Fruit fly (Drosophila melanogaster) whole organism, prepupa: Measurements from ENCODE around the gene CG3123.
A peak's percentile ranks its signal among the peaks of the same experiment; 100 is the strongest.

Experiments used
- Blimp-1 ChIP-seq: fragments of 200-800 bp; sonication (Bioruptor generic); optimal IDR thresholded peaks from 3 replicates; lab custom pipeline; 2017; ENCODE audit warnings: missing biosample characterization, missing genetic modification characterization, mild to moderate bottlenecking, moderate library complexity, missing genetic modification reagents
- CG10669 ChIP-seq: fragments of 200-800 bp; sonication (Bioruptor generic); optimal IDR thresholded peaks from 3 replicates; lab custom pipeline; 2018; ENCODE audit warnings: missing biosample characterization, mild to moderate bottlenecking, missing genetic modification characterization, moderate library complexity
- CG11294 ChIP-seq: fragments of 200-800 bp; sonication (Bioruptor generic); IDR thresholded peaks from 2 replicates; pipeline ENCODE4 v1.3.6; 2022; ENCODE audit warnings: missing biosample characterization, missing genetic modification characterization
- CG11762 ChIP-seq: fragments of 200-800 bp; sonication (Bioruptor generic); optimal IDR thresholded peaks from 3 replicates; lab custom pipeline; 2016; ENCODE audit warnings: missing biosample characterization, missing genetic modification characterization; ENCODE audit not compliant: insufficient read depth
- CG11902 ChIP-seq: fragments of 200-800 bp; sonication (Bioruptor generic); optimal IDR thresholded peaks from 3 replicates; lab custom pipeline; 2016; ENCODE audit warnings: missing biosample characterization, missing genetic modification characterization
- CG15336 ChIP-seq: fragments of 200-800 bp; sonication (Bioruptor generic); IDR thresholded peaks from 2 replicates; pipeline ENCODE4 v1.3.6; 2022; ENCODE audit warnings: missing biosample characterization, missing genetic modification characterization
- CG1621 ChIP-seq: fragments of 200-800 bp; sonication (Bioruptor generic); optimal IDR thresholded peaks from 3 replicates; lab custom pipeline; 2018; ENCODE audit warnings: missing biosample characterization, mild to moderate bottlenecking, missing genetic modification characterization
- CG31627 ChIP-seq: fragments of 200-800 bp; sonication (Bioruptor generic); optimal IDR thresholded peaks from 3 replicates; lab custom pipeline; 2016; ENCODE audit warnings: missing biosample characterization, missing genetic modification characterization
- CG32006 ChIP-seq: fragments of 200-800 bp; sonication (Bioruptor generic); optimal IDR thresholded peaks from 3 replicates; lab custom pipeline; 2017; ENCODE audit warnings: missing biosample characterization, mild to moderate bottlenecking, missing genetic modification characterization
- CG3919 ChIP-seq: fragments of 200-800 bp; sonication (Bioruptor generic); optimal IDR thresholded peaks from 3 replicates; lab custom pipeline; 2016; ENCODE audit warnings: missing biosample characterization, missing genetic modification characterization
- CG4318 ChIP-seq: fragments of 200-800 bp; sonication (Bioruptor generic); optimal IDR thresholded peaks from 3 replicates; lab custom pipeline; 2017; ENCODE audit warnings: missing biosample characterization, mild to moderate bottlenecking, missing genetic modification characterization
- CG6163 ChIP-seq: fragments of 200-800 bp; sonication (Bioruptor generic); IDR thresholded peaks from 3 replicates; pipeline ENCODE4 v1.3.6; 2022; ENCODE audit warnings: missing biosample characterization, missing genetic modification characterization
- CG6276 ChIP-seq: fragments of 200-800 bp; sonication (Bioruptor generic); optimal IDR thresholded peaks from 2 replicates; lab custom pipeline; 2017; ENCODE audit warnings: missing biosample characterization, mild to moderate bottlenecking, missing genetic modification characterization
- CG6792 ChIP-seq: fragments of 200-800 bp; sonication (Bioruptor generic); optimal IDR thresholded peaks from 3 replicates; lab custom pipeline; 2016; ENCODE audit warnings: missing biosample characterization, missing genetic modification characterization
- CG6808 ChIP-seq: fragments of 200-800 bp; sonication (Bioruptor generic); optimal IDR thresholded peaks from 3 replicates; lab custom pipeline; 2017; ENCODE audit warnings: missing biosample characterization, missing genetic modification characterization, mild to moderate bottlenecking, moderate library complexity, missing genetic modification reagents
- CG6854 ChIP-seq: fragments of 200-800 bp; sonication (Bioruptor generic); optimal IDR thresholded peaks from 2 replicates; lab custom pipeline; 2017; ENCODE audit warnings: missing biosample characterization, mild to moderate bottlenecking, missing genetic modification characterization
- CG7368 ChIP-seq: fragments of 200-800 bp; sonication (Bioruptor generic); optimal IDR thresholded peaks from 3 replicates; lab custom pipeline; 2016; ENCODE audit warnings: missing biosample characterization, missing genetic modification characterization
- CG8119 ChIP-seq: fragments of 200-800 bp; sonication (Bioruptor generic); IDR thresholded peaks from 3 replicates; pipeline ENCODE4 v1.3.6; 2022; ENCODE audit warnings: missing biosample characterization, missing genetic modification characterization
- CG8319 ChIP-seq: fragments of 200-800 bp; sonication (Bioruptor generic); optimal IDR thresholded peaks from 3 replicates; lab custom pipeline; 2016; ENCODE audit warnings: missing biosample characterization, missing genetic modification characterization
- CG8632 ChIP-seq: fragments of 200-800 bp; sonication (Bioruptor generic); optimal IDR thresholded peaks from 3 replicates; lab custom pipeline; 2016; ENCODE audit warnings: missing biosample characterization, missing genetic modification characterization
- CG9139 ChIP-seq: fragments of 200-800 bp; sonication (Bioruptor generic); optimal IDR thresholded peaks from 3 replicates; lab custom pipeline; 2017; ENCODE audit warnings: missing biosample characterization, mild to moderate bottlenecking, missing genetic modification characterization
- Eip75B ChIP-seq: fragments of 200-800 bp; sonication (Bioruptor generic); optimal IDR thresholded peaks from 3 replicates; lab custom pipeline; 2016; ENCODE audit warnings: missing biosample characterization, missing genetic modification characterization
- Eip78C ChIP-seq: fragments of 200-800 bp; sonication (Bioruptor generic); peaks from one replicate; lab custom pipeline; 2016; ENCODE audit warnings: missing biosample characterization, missing genetic modification characterization
- Ets96B ChIP-seq: fragments of 200-800 bp; optimal IDR thresholded peaks from 2 replicates; lab custom pipeline; 2019; ENCODE audit warnings: missing biosample characterization, mild to moderate bottlenecking, missing genetic modification characterization, moderate library complexity
- Gug ChIP-seq: fragments of 200-800 bp; sonication (Bioruptor generic); IDR thresholded peaks from 2 replicates; pipeline ENCODE4 v1.3.6; 2022; ENCODE audit warnings: missing biosample characterization, missing genetic modification characterization
- Hr38 ChIP-seq: sonication (Bioruptor generic); optimal IDR thresholded peaks from 2 replicates; lab custom pipeline; 2016; ENCODE audit warnings: missing biosample characterization, missing genetic modification characterization
- Hr39 ChIP-seq: fragments of 200-800 bp; sonication (Bioruptor generic); optimal IDR thresholded peaks from 2 replicates; lab custom pipeline; 2016; ENCODE audit warnings: missing biosample characterization, missing genetic modification characterization
- Met ChIP-seq: fragments of 200-800 bp; sonication (Bioruptor generic); optimal IDR thresholded peaks from 3 replicates; lab custom pipeline; 2016; ENCODE audit warnings: missing biosample characterization, missing genetic modification characterization
- OdsH ChIP-seq: fragments of 200-800 bp; sonication (Bioruptor generic); optimal IDR thresholded peaks from 3 replicates; lab custom pipeline; 2016; ENCODE audit warnings: missing biosample characterization, missing genetic modification characterization
- Smox ChIP-seq: fragments of 200-800 bp; sonication (Bioruptor generic); optimal IDR thresholded peaks from 3 replicates; lab custom pipeline; 2016; ENCODE audit warnings: missing biosample characterization, missing genetic modification characterization
- Sox102F ChIP-seq: fragments of 200-800 bp; sonication (Bioruptor generic); optimal IDR thresholded peaks from 2 replicates; lab custom pipeline; 2016; ENCODE audit warnings: missing biosample characterization, mild to moderate bottlenecking, missing genetic modification characterization
- Sox14 ChIP-seq: fragments of 200-800 bp; sonication (Bioruptor generic); optimal IDR thresholded peaks from 3 replicates; lab custom pipeline; 2016; ENCODE audit warnings: missing biosample characterization, missing genetic modification characterization
- Sox15 ChIP-seq: fragments of 200-800 bp; sonication (Bioruptor generic); optimal IDR thresholded peaks from 3 replicates; lab custom pipeline; 2016; ENCODE audit warnings: missing biosample characterization, missing genetic modification characterization
- acj6 ChIP-seq: fragments of 200-800 bp; sonication (Bioruptor generic); optimal IDR thresholded peaks from 3 replicates; lab custom pipeline; 2016; ENCODE audit warnings: missing biosample characterization, missing genetic modification characterization
- cyc ChIP-seq: fragments of 200-800 bp; sonication (Bioruptor generic); optimal IDR thresholded peaks from 3 replicates; lab custom pipeline; 2016; ENCODE audit warnings: missing biosample characterization, missing genetic modification characterization
- eg ChIP-seq: fragments of 200-800 bp; sonication (Bioruptor generic); IDR thresholded peaks from 3 replicates; pipeline ENCODE4 v1.3.6; 2022; ENCODE audit warnings: missing biosample characterization, missing genetic modification characterization
- esn ChIP-seq: fragments of 200-800 bp; sonication (Bioruptor generic); optimal IDR thresholded peaks from 2 replicates; lab custom pipeline; 2016; ENCODE audit warnings: missing biosample characterization, mild to moderate bottlenecking, missing genetic modification characterization, moderate library complexity
- fd59A ChIP-seq: fragments of 200-800 bp; sonication (Bioruptor generic); optimal IDR thresholded peaks from 2 replicates; lab custom pipeline; 2017; ENCODE audit warnings: missing biosample characterization, mild to moderate bottlenecking, missing genetic modification characterization, missing genetic modification reagents
- fd85E ChIP-seq: fragments of 200-800 bp; sonication (Bioruptor generic); optimal IDR thresholded peaks from 3 replicates; lab custom pipeline; 2016; ENCODE audit warnings: missing biosample characterization, missing genetic modification characterization
- fkh ChIP-seq: fragments of 200-800 bp; sonication (Bioruptor generic); optimal IDR thresholded peaks from 3 replicates; lab custom pipeline; 2017; ENCODE audit warnings: missing biosample characterization, mild to moderate bottlenecking, missing genetic modification characterization, moderate library complexity
- lz ChIP-seq: fragments of 200-800 bp; sonication (Bioruptor generic); optimal IDR thresholded peaks from 3 replicates; lab custom pipeline; 2016; ENCODE audit warnings: missing biosample characterization, missing genetic modification characterization
- net ChIP-seq: fragments of 200-800 bp; sonication (Bioruptor generic); optimal IDR thresholded peaks from 3 replicates; lab custom pipeline; 2016; ENCODE audit warnings: missing biosample characterization, missing genetic modification characterization
- salr ChIP-seq, 2 experiments: fragments of 200-800 bp; sonication (Bioruptor generic); optimal IDR thresholded peaks; 3 replicates each; lab custom pipeline; 2016 to 2018; ENCODE audit warnings: missing biosample characterization in 2 of 2, missing genetic modification characterization in 2 of 2, mild to moderate bottlenecking in 1 of 2
- ss ChIP-seq, 2 experiments: fragments of 200-800 bp; sonication (Bioruptor generic); optimal IDR thresholded peaks; 2 replicates in 1 of 2; 3 replicates in 1 of 2; lab custom pipeline; 2017 to 2018; ENCODE audit warnings: mild to moderate bottlenecking in 2 of 2, missing biosample characterization in 2 of 2, missing genetic modification characterization in 2 of 2, moderate library complexity in 1 of 2
- svp ChIP-seq: fragments of 200-800 bp; sonication (Bioruptor generic); peaks from one replicate; lab custom pipeline; 2016; ENCODE audit warnings: missing biosample characterization, missing genetic modification characterization
- topi ChIP-seq: fragments of 200-800 bp; sonication (Bioruptor generic); optimal IDR thresholded peaks from 3 replicates; lab custom pipeline; 2016; ENCODE audit warnings: missing biosample characterization, missing genetic modification characterization
- vri ChIP-seq: fragments of 200-800 bp; sonication (Bioruptor generic); optimal IDR thresholded peaks from 3 replicates; lab custom pipeline; 2016; ENCODE audit warnings: missing biosample characterization, mild to moderate bottlenecking, missing genetic modification characterization

The CG3123 gene

dm6 chr2L:2825406-2825805 lies at the start of gene CG3123:
Gene CG3123 (minus strand): TSS chr2L:2825506.
- TF ChIP-seq salr (GFP tag; optimal IDR thresholded peaks at IDR 0.05; lab: Kevin White, UChicago) (no peak), lz (GFP tag; lab: Kevin White, UChicago) (no peak), cyc (no peak), CG9139 (GFP tag; lab: Kevin White, UChicago) (no peak), CG8319 (GFP tag; lab: Kevin White, UChicago) (no peak), CG11294 (GFP tag; lab: Robert Waterston, UW) (no peak), ss (GFP tag; optimal IDR thresholded peaks at IDR 0.05; lab: Kevin White, UChicago) (no peak), CG6163 (GFP tag; lab: Robert Waterston, UW) (no peak), CG10669 (GFP tag; lab: Kevin White, UChicago) (no peak), fd59A (GFP tag; lab: Kevin White, UChicago) (no peak), Blimp-1 (GFP tag; lab: Kevin White, UChicago) (no peak), Sox14 (GFP tag; lab: Kevin White, UChicago) (no peak), vri (GFP tag; lab: Kevin White, UChicago) (no peak)

- TF ChIP-seq esn (GFP tag; lab: Kevin White, UChicago): peak; percentile 71
- no peak for TF ChIP-seq fd85E (GFP tag; lab: Kevin White, UChicago)
- TF ChIP-seq CG8632: peak; percentile 11
- TF ChIP-seq CG11902 (GFP tag; lab: Kevin White, UChicago): peak; percentile 50
- TF ChIP-seq acj6: peak; percentile 53
- peak; percentile 65 for TF ChIP-seq lz (GFP tag; lab: Kevin White, UChicago)
- TF ChIP-seq CG6854 (GFP tag; lab: Kevin White, UChicago): peak; percentile 96
- peak; percentile 81 for TF ChIP-seq CG6163 (GFP tag; lab: Robert Waterston, UW)
- TF ChIP-seq net (GFP tag; lab: Kevin White, UChicago): peak; percentile 61
- TF ChIP-seq CG32006 (GFP tag; lab: Kevin White, UChicago): peak; percentile 69
- TF ChIP-seq CG8319 (GFP tag; lab: Kevin White, UChicago): no peak
- peak; percentile 67 for TF ChIP-seq fkh (GFP tag; lab: Kevin White, UChicago)
- peak; percentile 53 for TF ChIP-seq Hr39 (GFP tag; lab: Kevin White, UChicago)
- no peak for TF ChIP-seq CG11762 (GFP tag; lab: Kevin White, UChicago)
- TF ChIP-seq CG15336 (GFP tag; lab: Robert Waterston, UW): peak; percentile 74
- TF ChIP-seq Sox14 (GFP tag; lab: Kevin White, UChicago): peak; percentile 26
- TF ChIP-seq CG10669 (GFP tag; lab: Kevin White, UChicago): peak; percentile 37
- TF ChIP-seq vri (GFP tag; lab: Kevin White, UChicago): peak; percentile 63
- peak; percentile 63 for TF ChIP-seq OdsH (GFP tag; lab: Kevin White, UChicago)
- no peak for TF ChIP-seq salr (GFP tag; optimal IDR thresholded peaks at IDR 0.05; lab: Kevin White, UChicago)
- TF ChIP-seq Eip75B (GFP tag; lab: Kevin White, UChicago): peak; percentile 18
- TF ChIP-seq Smox (GFP tag; lab: Kevin White, UChicago): peak; percentile 74
- peak; percentile 79 for TF ChIP-seq Eip78C (GFP tag; lab: Kevin White, UChicago)
- peak; percentile 60 for TF ChIP-seq Sox15
- peak; percentile 84 for TF ChIP-seq CG6808 (GFP tag; lab: Kevin White, UChicago)
- peak; percentile 23 for TF ChIP-seq fd59A (GFP tag; lab: Kevin White, UChicago)
- TF ChIP-seq eg: peak; percentile 81
- TF ChIP-seq CG1621: peak; percentile 39
- TF ChIP-seq Gug (GFP tag; lab: Robert Waterston, UW): no peak; the same call in 1 of the 2 replicates
- TF ChIP-seq CG6792: peak; percentile 60
- no peak for TF ChIP-seq CG7368 (GFP tag; lab: Kevin White, UChicago)
- TF ChIP-seq CG31627: peak; percentile 69
- TF ChIP-seq Met (GFP tag; lab: Kevin White, UChicago): peak; percentile 50
- peak; percentile 92 for TF ChIP-seq CG6276 (GFP tag; lab: Kevin White, UChicago)
- TF ChIP-seq CG11294 (GFP tag; lab: Robert Waterston, UW): no peak; the same call in 1 of the 2 replicates
- TF ChIP-seq Ets96B (tag; lab: Kevin White, UChicago): peak; percentile 48
- TF ChIP-seq Sox102F (GFP tag; lab: Kevin White, UChicago): peak; percentile 27
- peak; percentile 56 for TF ChIP-seq topi (GFP tag; lab: Kevin White, UChicago)
- peak; percentile 91 for TF ChIP-seq svp (GFP tag; lab: Kevin White, UChicago)
- no peak for TF ChIP-seq Hr38
- TF ChIP-seq CG3919: peak; percentile 52
- TF ChIP-seq CG8119 (GFP tag; lab: Robert Waterston, UW): peak; percentile 72
- TF ChIP-seq CG4318: peak; percentile 39
These were observed 49.4 kb upstream of the CG3123 start, which contains the start of gene CG8814 for dm6 chr2L:2874542-2875194. Gene CG8814 (plus strand): TSS chr2L:2874890.
